Fruit fly (Drosophila melanogaster): Measurements from ENCODE around the gene fid.

Gene fid

DNA sequence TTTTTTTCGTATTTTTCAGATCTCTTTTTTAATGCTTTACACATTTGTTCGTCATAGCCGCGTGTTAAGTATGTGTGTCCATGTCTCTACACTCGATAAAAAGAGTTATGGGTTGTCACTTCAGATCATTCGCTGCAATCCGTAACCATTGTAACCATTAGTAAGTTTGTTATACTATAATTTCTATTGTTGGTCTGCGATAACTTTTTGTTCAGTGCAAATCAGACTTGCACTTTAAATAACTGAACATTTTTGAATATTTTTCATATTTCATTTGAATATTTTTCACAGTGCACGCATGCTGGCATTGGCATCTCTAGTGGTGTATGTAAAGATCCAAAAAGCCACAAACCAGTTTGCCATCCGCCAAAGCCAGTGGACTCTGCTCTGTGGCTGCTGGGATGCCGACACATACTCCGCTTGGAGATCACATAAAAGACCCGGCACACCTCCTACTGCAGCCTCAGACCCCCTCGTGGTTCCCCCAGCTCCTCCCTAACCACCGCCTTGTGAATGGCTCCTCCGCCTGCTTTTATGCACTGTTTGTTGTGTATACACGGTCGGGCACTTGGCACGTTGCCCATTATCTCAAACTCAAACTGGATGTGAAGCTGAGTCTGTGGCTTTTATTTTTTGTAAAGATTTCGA lies 39.1 kb downstream of the fid start (continued):
- TF ChIP-seq CG11456 (GFP tag; IDR thresholded peaks at IDR 0.05) (peak; percentile 65; the same call in 1 of the 3 replicates), Hr78 (GFP tag; optimal IDR thresholded peaks at IDR 0.05) (peak in 1 of 2 experiments; percentile 75), CG10979 (tag; optimal IDR thresholded peaks at IDR 0.05) (peak; percentile 91), CG16779 (GFP tag; IDR thresholded peaks at IDR 0.05) (peak; percentile 45; the same call in 1 of the 2 replicates), Tbp (GFP tag; optimal IDR thresholded peaks at IDR 0.05) (no peak), sna (GFP tag; IDR thresholded peaks at IDR 0.05; ENCODE audit: partially characterized antibody) (no peak), Ssrp (tag; optimal IDR thresholded peaks at IDR 0.05) (peak; percentile 86), pan (optimal IDR thresholded peaks at IDR 0.05) (no peak), pan (GFP tag; optimal IDR thresholded peaks at IDR 0.05 in 1 of 2, IDR thresholded peaks at IDR 0.05 in 1 of 2) (peak in 1 of 2 experiments; percentile 87), HLH3B (GFP tag; IDR thresholded peaks at IDR 0.05) (peak; percentile 90), dimm (GFP tag; IDR thresholded peaks at IDR 0.05) (peak; percentile 61), abd-A (tag; optimal IDR thresholded peaks at IDR 0.05) (peak; percentile 41), CG4424 (GFP tag; optimal IDR thresholded peaks at IDR 0.05) (peak; percentile 90), CG30020 (tag; optimal IDR thresholded peaks at IDR 0.05) (peak; percentile 60), ATbp (GFP tag; optimal IDR thresholded peaks at IDR 0.05) (peak; percentile 86), cato (GFP tag; optimal IDR thresholded peaks at IDR 0.05; ENCODE audit: borderline replicate concordance) (peak; percentile 69), NK7.1 (GFP tag; optimal IDR thresholded peaks at IDR 0.05) (peak; percentile 80), sqz (GFP tag; optimal IDR thresholded peaks at IDR 0.05) (peak; percentile 97), Hr51 (GFP tag; optimal IDR thresholded peaks at IDR 0.05) (peak; percentile 72 to 91), Ptx1 (GFP tag; IDR thresholded peaks at IDR 0.05) (peak; percentile 94), CG5953 (GFP tag; IDR thresholded peaks at IDR 0.05) (peak; percentile 75), oc (tag; optimal IDR thresholded peaks at IDR 0.05) (peak; percentile 78), CG7271 (tag; optimal IDR thresholded peaks at IDR 0.05) (peak; percentile 57), phol (tag; optimal IDR thresholded peaks at IDR 0.05) (peak; percentile 92), aop (GFP tag; IDR thresholded peaks at IDR 0.05) (peak; percentile 40; the same call in 1 of the 2 replicates), CG3838 (GFP tag; optimal IDR thresholded peaks at IDR 0.05) (peak; percentile 55), peb (GFP tag; IDR thresholded peaks at IDR 0.05) (peak; percentile 75), ato (GFP tag; IDR thresholded peaks at IDR 0.05; ENCODE audit: partially characterized antibody) (no peak), CG10431 (GFP tag; optimal IDR thresholded peaks at IDR 0.05) (peak; percentile 69), row (GFP tag; IDR thresholded peaks at IDR 0.05) (peak; percentile 91), Adf1 (GFP tag; IDR thresholded peaks at IDR 0.05) (no peak), ken (GFP tag; IDR thresholded peaks at IDR 0.05) (peak; percentile 84), CG8478 (optimal IDR thresholded peaks at IDR 0.05) (no peak), Nf-YB (GFP tag; optimal IDR thresholded peaks at IDR 0.05) (peak; percentile 69), CG12104 (GFP tag; optimal IDR thresholded peaks at IDR 0.05) (peak; percentile 76), hbn (GFP tag; IDR thresholded peaks at IDR 0.05; ENCODE audit: partially characterized antibody) (no peak), jumu (GFP tag; optimal IDR thresholded peaks at IDR 0.05) (peak; percentile 85), sens-2 (GFP tag; IDR thresholded peaks at IDR 0.05) (peak; percentile 62; the same call in 1 of the 2 replicates), sima (GFP tag; optimal IDR thresholded peaks at IDR 0.05) (peak; percentile 50), CG12071 (GFP tag; optimal IDR thresholded peaks at IDR 0.05) (peak; percentile 87), CG18011 (GFP tag; optimal IDR thresholded peaks at IDR 0.05) (peak; percentile 55), Dref (GFP tag; IDR thresholded peaks at IDR 0.05) (no peak), Xbp1 (GFP tag; optimal IDR thresholded peaks at IDR 0.05) (peak; percentile 90), C15 (GFP tag; IDR thresholded peaks at IDR 0.05) (peak; percentile 49; the same call in 1 of the 3 replicates), CG14667 (GFP tag; IDR thresholded peaks at IDR 0.05) (peak; percentile 84), amos (GFP tag; IDR thresholded peaks at IDR 0.05; ENCODE audit: partially characterized antibody) (no peak), CG13287 (GFP tag; IDR thresholded peaks at IDR 0.05; ENCODE audit: partially characterized antibody) (no peak), h (optimal IDR thresholded peaks at IDR 0.05) (no peak), pnt (GFP tag; optimal IDR thresholded peaks at IDR 0.05) (peak; percentile 79), CG12155 (GFP tag; optimal IDR thresholded peaks at IDR 0.05) (peak; percentile 79)
